Worm (Caenorhabditis elegans) whole organism, L1 larva: ENCODE results near the gene scav-1.

Experiments
- C16A3.4 ChIP-seq: fragments of 150-350 bp; optimal IDR thresholded peaks from 2 replicates; lab custom pipeline; 2014; ENCODE audit warnings: missing biosample characterization, missing genetic modification characterization
- alr-1 ChIP-seq: fragments of 200-800 bp; sonication (Bioruptor generic); optimal IDR thresholded peaks from 2 replicates; lab custom pipeline; 2018; ENCODE audit warnings: borderline replicate concordance, mild to moderate bottlenecking, missing genetic modification characterization, missing compliant biosample characterization
- aly-2 ChIP-seq: fragments of 150-350 bp; optimal IDR thresholded peaks from 2 replicates; lab custom pipeline; 2014; ENCODE audit warnings: missing biosample characterization, missing genetic modification characterization
- ama-1 ChIP-seq: fragments of 150-350 bp; optimal IDR thresholded peaks from 2 replicates; lab custom pipeline; 2014
- ceh-63 ChIP-seq: fragments of 200-800 bp; sonication (Bioruptor generic); optimal IDR thresholded peaks from 2 replicates; lab custom pipeline; 2018; ENCODE audit warnings: mild to moderate bottlenecking, missing genetic modification characterization, missing compliant biosample characterization
- ceh-8 ChIP-seq: fragments of 200-800 bp; sonication (Bioruptor generic); optimal IDR thresholded peaks from 2 replicates; lab custom pipeline; 2018; ENCODE audit warnings: mild to moderate bottlenecking, missing genetic modification characterization, moderate library complexity, missing compliant biosample characterization
- dpl-1 ChIP-seq, 3 experiments: fragments of 150-350 bp in 2 of 3; sonication (generic microtip) in 1 of 3; optimal IDR thresholded peaks; 2 replicates each; lab custom pipeline; 2014 to 2017; ENCODE audit warnings: missing biosample characterization in 3 of 3, missing genetic modification characterization in 3 of 3, missing genetic modification reagents in 3 of 3
- efl-1 ChIP-seq, 4 experiments: fragments of 150-350 bp; optimal IDR thresholded peaks in 3 of 4; peaks in 1 of 4; 1 replicate in 1 of 4; 2 replicates in 3 of 4; lab custom pipeline; 2014; ENCODE audit warnings: missing biosample characterization in 2 of 4, missing genetic modification characterization in 2 of 4, missing genetic modification reagents in 2 of 4
- efl-3 ChIP-seq: fragments of 200-800 bp; sonication (Bioruptor generic); optimal IDR thresholded peaks from 2 replicates; lab custom pipeline; 2018; ENCODE audit warnings: mild to moderate bottlenecking, missing genetic modification characterization, missing compliant biosample characterization
- elt-2 ChIP-seq: sonication (generic microtip); optimal IDR thresholded peaks from 2 replicates; lab custom pipeline; 2016; ENCODE audit warnings: missing genetic modification characterization, mild to moderate bottlenecking, inconsistent platforms, missing compliant biosample characterization, missing genetic modification reagents
- elt-3 ChIP-seq, 6 experiments: fragments of 150-350 bp in 1 of 6; sonication (generic microtip); optimal IDR thresholded peaks; 2 replicates each; lab custom pipeline; 2017 to 2018; ENCODE audit warnings: missing biosample characterization in 6 of 6, missing genetic modification characterization in 6 of 6, inconsistent platforms in 1 of 6
- ets-5 ChIP-seq: fragments of 200-800 bp; sonication (Bioruptor generic); IDR thresholded peaks from 2 replicates; pipeline ENCODE4 v1.3.6; 2022; ENCODE audit warnings: missing genetic modification characterization, missing compliant biosample characterization
- fkh-4 ChIP-seq: sonication (generic microtip); optimal IDR thresholded peaks from 2 replicates; lab custom pipeline; 2016; ENCODE audit warnings: missing compliant biosample characterization, missing genetic modification characterization, borderline replicate concordance
- fkh-8 ChIP-seq: sonication (generic microtip); optimal IDR thresholded peaks from 2 replicates; lab custom pipeline; 2016; ENCODE audit warnings: mild to moderate bottlenecking, missing genetic modification characterization, missing compliant biosample characterization
- fos-1 ChIP-seq: fragments of 150-350 bp; optimal IDR thresholded peaks from 2 replicates; lab custom pipeline; 2014; ENCODE audit warnings: missing biosample characterization, missing genetic modification characterization
- hlh-4 ChIP-seq: sonication (generic microtip); optimal IDR thresholded peaks from 2 replicates; lab custom pipeline; 2016; ENCODE audit warnings: mild to moderate bottlenecking, missing genetic modification characterization, missing compliant biosample characterization
- jun-1 ChIP-seq: fragments of 150-350 bp; optimal IDR thresholded peaks from 2 replicates; lab custom pipeline; 2014; ENCODE audit warnings: missing biosample characterization, missing genetic modification reagents, missing genetic modification characterization
- lin-13 ChIP-seq: fragments of 150-350 bp; optimal IDR thresholded peaks from 2 replicates; lab custom pipeline; 2014; ENCODE audit warnings: missing biosample characterization, missing genetic modification reagents, missing genetic modification characterization
- lin-14 ChIP-seq: fragments of 200-800 bp; sonication (Bioruptor generic); optimal IDR thresholded peaks from 2 replicates; lab custom pipeline; 2018; ENCODE audit warnings: mild to moderate bottlenecking, missing genetic modification characterization, moderate library complexity, missing compliant biosample characterization
- lin-39 ChIP-seq: fragments of 150-350 bp; optimal IDR thresholded peaks from 2 replicates; lab custom pipeline; 2014; ENCODE audit warnings: missing biosample characterization, missing genetic modification reagents, missing genetic modification characterization
- mdl-1 ChIP-seq, 2 experiments: fragments of 150-350 bp; optimal IDR thresholded peaks; 2 replicates each; lab custom pipeline; 2014 to 2017; ENCODE audit warnings: missing biosample characterization in 2 of 2, missing genetic modification characterization in 2 of 2, inconsistent platforms in 1 of 2
- mef-2 ChIP-seq: fragments of 150-350 bp; optimal IDR thresholded peaks from 2 replicates; lab custom pipeline; 2014; ENCODE audit warnings: missing biosample characterization, missing genetic modification characterization
- mep-1 ChIP-seq: fragments of 150-350 bp; optimal IDR thresholded peaks from 2 replicates; lab custom pipeline; 2014; ENCODE audit warnings: missing biosample characterization, missing genetic modification characterization
- nhr-11 ChIP-seq: fragments of 150-350 bp; optimal IDR thresholded peaks from 2 replicates; lab custom pipeline; 2014; ENCODE audit warnings: missing biosample characterization, missing genetic modification characterization
- nhr-12 ChIP-seq: sonication (generic microtip); optimal IDR thresholded peaks from 2 replicates; lab custom pipeline; 2017; ENCODE audit warnings: missing biosample characterization, missing genetic modification characterization
- nhr-19 ChIP-seq: fragments of 200-800 bp; sonication (Bioruptor generic); conservative IDR thresholded peaks from 2 replicates; pipeline ENCODE4 v1.3.6; 2022; ENCODE audit warnings: missing genetic modification characterization, missing compliant biosample characterization
- nhr-20 ChIP-seq: sonication (generic microtip); optimal IDR thresholded peaks from 2 replicates; lab custom pipeline; 2016; ENCODE audit warnings: mild to moderate bottlenecking, missing genetic modification characterization, missing compliant biosample characterization
- nhr-47 ChIP-seq: sonication (generic microtip); optimal IDR thresholded peaks from 2 replicates; lab custom pipeline; 2016; ENCODE audit warnings: mild to moderate bottlenecking, missing genetic modification characterization, moderate library complexity, missing compliant biosample characterization
- nhr-71 ChIP-seq: sonication (generic microtip); optimal IDR thresholded peaks from 2 replicates; lab custom pipeline; 2016; ENCODE audit warnings: mild to moderate bottlenecking, missing genetic modification characterization, moderate library complexity, missing compliant biosample characterization
- nhr-77 ChIP-seq: fragments of 150-350 bp; optimal IDR thresholded peaks from 2 replicates; lab custom pipeline; 2014; ENCODE audit warnings: missing biosample characterization, missing genetic modification characterization
- nhr-90 ChIP-seq: sonication (generic microtip); optimal IDR thresholded peaks from 2 replicates; lab custom pipeline; 2016; ENCODE audit warnings: mild to moderate bottlenecking, missing genetic modification characterization, missing compliant biosample characterization; ENCODE audit not compliant: poor library complexity
- pag-3 ChIP-seq: sonication (generic microtip); optimal IDR thresholded peaks from 2 replicates; lab custom pipeline; 2017; ENCODE audit warnings: missing genetic modification characterization, mild to moderate bottlenecking, missing compliant biosample characterization, antibody characterized with exemption, borderline replicate concordance; ENCODE audit not compliant: insufficient read depth
- pax-3 ChIP-seq: fragments of 200-800 bp; sonication (Bioruptor generic); optimal IDR thresholded peaks from 2 replicates; lab custom pipeline; 2018; ENCODE audit warnings: mild to moderate bottlenecking, missing genetic modification characterization, moderate library complexity, missing compliant biosample characterization
- rnt-1 ChIP-seq: sonication (generic microtip); optimal IDR thresholded peaks from 2 replicates; lab custom pipeline; 2016; ENCODE audit warnings: mild to moderate bottlenecking, missing genetic modification characterization, moderate library complexity, missing compliant biosample characterization
- skn-1 ChIP-seq: fragments of 150-350 bp; optimal IDR thresholded peaks from 2 replicates; lab custom pipeline; 2014; ENCODE audit warnings: missing biosample characterization, missing genetic modification characterization
- snpc-4 ChIP-seq: fragments of 150-350 bp; optimal IDR thresholded peaks from 2 replicates; lab custom pipeline; 2014; ENCODE audit warnings: missing biosample characterization, missing genetic modification characterization
- sox-4 ChIP-seq: sonication (generic microtip); optimal IDR thresholded peaks from 2 replicates; lab custom pipeline; 2016; ENCODE audit warnings: missing genetic modification characterization, missing compliant biosample characterization
- swsn-7 ChIP-seq: sonication (generic microtip); optimal IDR thresholded peaks from 2 replicates; lab custom pipeline; 2016; ENCODE audit warnings: missing genetic modification characterization, missing compliant biosample characterization
- tbx-2 ChIP-seq: sonication (generic microtip); optimal IDR thresholded peaks from 2 replicates; lab custom pipeline; 2016; ENCODE audit warnings: missing genetic modification characterization, missing compliant biosample characterization
- tlp-1 ChIP-seq: fragments of 150-350 bp; optimal IDR thresholded peaks from 2 replicates; lab custom pipeline; 2014; ENCODE audit warnings: missing biosample characterization, missing genetic modification characterization
- unc-30 ChIP-seq: sonication (generic microtip); optimal IDR thresholded peaks from 2 replicates; lab custom pipeline; 2017; ENCODE audit warnings: missing biosample characterization, missing genetic modification characterization
- unc-98 ChIP-seq: fragments of 200-800 bp; sonication (Bioruptor generic); IDR thresholded peaks from 2 replicates; pipeline ENCODE4 v1.3.6; 2022; ENCODE audit warnings: missing genetic modification characterization, missing compliant biosample characterization
- vab-15 ChIP-seq: sonication (generic microtip); optimal IDR thresholded peaks from 2 replicates; lab custom pipeline; 2017; ENCODE audit warnings: missing genotype, mild to moderate bottlenecking, missing genetic modification characterization, missing compliant biosample characterization
- ztf-11 ChIP-seq, 2 experiments: sonication (generic microtip); optimal IDR thresholded peaks; 2 replicates each; lab custom pipeline; 2016 to 2017; ENCODE audit warnings: missing genetic modification characterization in 2 of 2, missing biosample characterization in 1 of 2, missing compliant biosample characterization in 1 of 2
- ztf-4 ChIP-seq: fragments of 150-350 bp; optimal IDR thresholded peaks from 2 replicates; lab custom pipeline; 2014; ENCODE audit warnings: missing biosample characterization, missing genetic modification characterization

scav-1 gene

ce11 chrX:5406345-5406744 lies 6.0 kb upstream of the scav-1 start, which contains the start of gene C03F11.4:
Gene C03F11.4, minus strand, starts transcription at chrX:5406445.
- TF ChIP-seq skn-1 (tag; lab: Kevin White, UChicago) (no peak), tlp-1 (tag; lab: Kevin White, UChicago) (no peak), ceh-8 (no peak), pag-3 (no peak), lin-39 (tag; lab: Kevin White, UChicago) (no peak), unc-30 (no peak), elt-2 (tag; lab: Kevin White, UChicago) (no peak), dpl-1 (GFP tag; optimal IDR thresholded peaks at IDR 0.05; lab: Kevin White, UChicago) (no peak), mep-1 (tag; lab: Kevin White, UChicago) (no peak)

DNA sequence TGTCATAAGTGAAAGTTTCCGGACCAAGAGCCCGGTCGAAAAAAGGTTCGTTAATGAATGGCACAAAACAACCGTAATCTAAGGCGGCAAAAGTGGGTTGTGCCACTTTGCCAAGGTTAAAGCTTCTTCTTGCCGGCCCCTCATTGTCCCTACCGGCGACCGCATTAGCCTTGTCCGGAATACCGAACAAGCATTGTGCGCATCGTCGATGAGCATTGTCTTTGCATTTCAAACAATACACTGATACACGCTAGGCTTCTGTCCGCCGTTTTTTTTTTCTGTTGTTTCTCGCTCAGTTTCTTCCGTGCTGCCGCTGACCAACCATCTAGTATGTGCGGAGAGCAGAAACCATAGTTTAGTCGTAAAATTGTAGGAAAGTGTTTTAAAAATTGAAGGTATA lies 3.1 kb downstream of the scav-1 start, which contains the start of gene C03F11.2:
TSS of gene C03F11.2 (minus strand) at position 101 of the 400 bp plus-strand sequence.
- TF ChIP-seq ama-1 (lab: Kevin White, UChicago) (no peak), nhr-12 (tag; lab: Kevin White, UChicago) (no peak), sox-4 (tag; lab: Kevin White, UChicago) (no peak), mdl-1 (tag; optimal IDR thresholded peaks at IDR 0.05; lab: Kevin White, UChicago) (no peak), vab-15 (tag; lab: Kevin White, UChicago) (no peak), efl-3 (GFP tag; lab: Kevin White, UChicago) (no peak), pax-3 (no peak), skn-1 (tag; lab: Kevin White, UChicago) (no peak), lin-13 (GFP tag; lab: Kevin White, UChicago) (no peak), ztf-11 (tag; optimal IDR thresholded peaks at IDR 0.05; lab: Kevin White, UChicago) (no peak), mef-2 (tag; lab: Kevin White, UChicago) (no peak), fos-1 (tag; lab: Kevin White, UChicago) (no peak), C16A3.4 (tag; lab: Kevin White, UChicago) (no peak), tbx-2 (tag; lab: Kevin White, UChicago) (no peak), fkh-4 (tag; lab: Kevin White, UChicago) (no peak), unc-98 (GFP tag; lab: Robert Waterston, UW) (no peak), nhr-77 (tag; lab: Kevin White, UChicago) (no peak)
- TF ChIP-seq, all 84 proteins: peak for 0

DNA sequence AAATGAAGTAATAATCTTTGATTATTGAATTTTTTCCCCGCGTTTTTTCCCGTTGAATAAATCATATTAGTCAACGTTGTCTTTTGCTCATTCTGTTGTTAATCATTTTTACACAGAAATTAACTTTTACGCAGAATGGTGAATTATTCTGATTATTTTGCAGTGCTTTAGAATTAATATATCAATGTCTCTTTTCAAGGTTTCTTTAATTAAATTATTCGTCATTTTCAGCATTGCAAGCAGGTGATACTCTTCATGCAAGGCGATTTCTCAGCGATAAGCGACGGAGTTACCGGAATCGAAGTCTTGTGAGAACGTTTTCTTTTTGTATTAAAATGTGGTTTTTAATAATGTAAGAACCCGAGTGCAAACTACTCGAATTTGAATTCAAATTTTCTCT lies 12.8 kb downstream of the scav-1 start:
- TF ChIP-seq lin-14 (GFP tag; lab: Kevin White, UChicago), result peak; percentile 53
- TF ChIP-seq nhr-19 (GFP tag; lab: Robert Waterston, UW), result no peak
- TF ChIP-seq nhr-47 (tag; lab: Kevin White, UChicago), result peak; percentile 65
- TF ChIP-seq fkh-8 (tag; lab: Kevin White, UChicago), result peak; percentile 88
- no peak for TF ChIP-seq nhr-77 (tag; lab: Kevin White, UChicago)
- peak; percentile 12 for TF ChIP-seq swsn-7 (tag; lab: Kevin White, UChicago)
- TF ChIP-seq nhr-11 (tag; lab: Kevin White, UChicago), result peak; percentile 30
- no peak for TF ChIP-seq ztf-4
- TF ChIP-seq ceh-8, result peak; percentile 49
- no peak for TF ChIP-seq ceh-63
- peak; percentile 86 for TF ChIP-seq hlh-4 (tag; lab: Kevin White, UChicago)
- peak; percentile 38 for TF ChIP-seq sox-4 (tag; lab: Kevin White, UChicago)
- TF ChIP-seq mep-1 (tag; lab: Kevin White, UChicago), result peak; percentile 1
- TF ChIP-seq efl-1 (optimal IDR thresholded peaks at IDR 0.05; lab: Kevin White, UChicago), result no peak
- peak in 1 of 2 experiments; percentile 33 for TF ChIP-seq efl-1 (GFP tag; optimal IDR thresholded peaks at IDR 0.05 in 1 of 2; lab: Kevin White, UChicago)
- TF ChIP-seq nhr-71 (tag; lab: Kevin White, UChicago), result peak; percentile 74

DNA sequence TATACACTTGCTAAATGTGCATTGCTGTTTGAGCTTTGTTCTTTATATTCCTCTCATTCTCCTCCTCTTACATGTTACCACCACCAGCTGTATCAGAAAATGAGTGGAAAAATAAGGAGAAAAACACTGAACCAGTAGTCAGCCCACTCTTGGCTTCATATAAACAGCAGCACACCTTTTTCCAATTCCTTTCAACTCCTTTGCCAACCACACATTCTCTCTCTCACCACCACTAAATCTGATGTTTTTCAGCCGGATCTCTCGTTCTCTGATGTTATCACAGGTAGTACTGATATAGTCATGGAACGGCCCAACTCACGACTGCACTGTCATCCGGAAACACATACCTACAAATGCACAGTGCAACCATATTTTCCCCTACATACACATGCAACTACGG lies 13.8 kb downstream of the scav-1 start, which contains the start of gene kcnl-3:
TSS of gene kcnl-3 (plus strand) at position 301 of the 400 bp plus-strand sequence.
- TF ChIP-seq nhr-90 (tag; lab: Kevin White, UChicago), result no peak
- no peak for TF ChIP-seq aly-2 (tag; lab: Kevin White, UChicago)
- no peak for TF ChIP-seq ama-1 (lab: Kevin White, UChicago)
- TF ChIP-seq ztf-4, result no peak
- TF ChIP-seq lin-13 (GFP tag; lab: Kevin White, UChicago), result no peak
- TF ChIP-seq dpl-1 (GFP tag; optimal IDR thresholded peaks at IDR 0.05; lab: Kevin White, UChicago), result no peak
- TF ChIP-seq skn-1 (tag; lab: Kevin White, UChicago), result no peak
- TF ChIP-seq rnt-1 (tag; lab: Kevin White, UChicago), result no peak
- no peak for TF ChIP-seq ets-5 (GFP tag; lab: Robert Waterston, UW)
- no peak for TF ChIP-seq jun-1 (tag; lab: Kevin White, UChicago)
- TF ChIP-seq fkh-4 (tag; lab: Kevin White, UChicago), result no peak
- TF ChIP-seq snpc-4 (tag; lab: Kevin White, UChicago), result no peak
- no peak for TF ChIP-seq fos-1 (tag; lab: Kevin White, UChicago)
- no peak for TF ChIP-seq elt-3 (tag; optimal IDR thresholded peaks at IDR 0.05; lab: Kevin White, UChicago)
- TF ChIP-seq alr-1, result no peak
- no peak for TF ChIP-seq ceh-8
- no peak for TF ChIP-seq nhr-20
- TF ChIP-seq pag-3, result no peak
